Worm (Caenorhabditis elegans): ENCODE data around the gene C14C11.4.

DNA sequence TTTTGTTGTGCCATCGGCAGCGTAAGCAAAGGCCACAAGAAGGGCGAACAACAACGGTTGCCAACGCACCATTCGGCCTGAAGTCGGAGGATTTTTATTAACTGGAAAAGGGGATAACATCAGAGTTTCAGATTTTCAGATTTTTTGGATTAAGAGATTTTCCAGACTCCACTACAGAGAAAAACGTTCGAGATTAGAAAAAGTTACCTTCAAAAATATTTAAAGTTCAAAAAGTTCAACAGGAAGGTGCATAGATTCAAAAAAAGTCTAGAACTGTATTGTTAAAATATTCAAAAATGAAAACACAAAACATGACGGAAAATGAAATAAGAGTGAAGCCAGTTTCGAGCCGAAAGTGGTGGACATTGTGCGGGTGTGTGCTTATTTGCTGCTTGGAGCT, 28.6 kb downstream of the C14C11.4 start, which contains the start of gene pqn-13:
- no peak for TF ChIP-seq T26A5.8 (tag; optimal IDR thresholded peaks at IDR 0.05)
- no peak for TF ChIP-seq athp-1 (tag; optimal IDR thresholded peaks at IDR 0.05)
- TF ChIP-seq fkh-3 (tag; optimal IDR thresholded peaks at IDR 0.05), result no peak
- TF ChIP-seq hlh-12 (tag; optimal IDR thresholded peaks at IDR 0.05), result no peak
- no peak for TF ChIP-seq snpc-1.1 (tag; optimal IDR thresholded peaks at IDR 0.05; ENCODE audit: insufficient read depth)
- TF ChIP-seq tbp1 (GFP tag; optimal IDR thresholded peaks at IDR 0.05), result no peak
